Fruit fly (Drosophila melanogaster): ENCODE results near the gene B52.

DNA sequence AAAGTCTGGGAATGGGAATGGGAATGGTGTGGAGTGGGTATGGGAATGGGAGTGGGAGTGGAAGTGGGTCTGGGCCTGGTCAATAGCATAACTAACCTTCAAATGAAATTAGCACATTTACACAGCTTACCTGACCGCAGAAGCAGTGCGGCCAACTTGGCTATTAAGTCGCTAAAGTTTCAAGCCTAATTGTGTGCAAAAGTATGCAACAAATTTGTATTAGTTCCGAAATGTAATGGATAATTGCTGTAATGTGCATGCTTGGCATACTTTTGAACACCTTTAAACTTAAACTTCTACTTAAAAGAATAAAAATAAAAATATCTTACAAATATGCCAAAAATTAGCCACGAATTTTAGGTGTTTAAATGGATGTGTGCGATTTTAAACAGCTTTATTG is 46.1 kb upstream of the B52 start:
- no peak for TF ChIP-seq Xrp1 (GFP tag; IDR thresholded peaks at IDR 0.05)
- TF ChIP-seq CG13123 (GFP tag; optimal IDR thresholded peaks at IDR 0.05) = no peak
